Worm (Caenorhabditis elegans) whole organism, L1 larva: Measurements from ENCODE around the gene gos-28.

Experiments used
- C16A3.4 ChIP-seq: fragments of 150-350 bp; optimal IDR thresholded peaks from 2 replicates; lab custom pipeline; 2014; ENCODE audit warnings: missing biosample characterization, missing genetic modification characterization
- Y116A8C.19 ChIP-seq: sonication (generic microtip); optimal IDR thresholded peaks from 2 replicates; lab custom pipeline; 2016; ENCODE audit warnings: missing compliant biosample characterization, missing genetic modification characterization, borderline replicate concordance
- aha-1 ChIP-seq: fragments of 150-350 bp; optimal IDR thresholded peaks from 2 replicates; lab custom pipeline; 2014; ENCODE audit warnings: missing biosample characterization, missing genetic modification characterization
- alr-1 ChIP-seq: fragments of 200-800 bp; sonication (Bioruptor generic); optimal IDR thresholded peaks from 2 replicates; lab custom pipeline; 2018; ENCODE audit warnings: borderline replicate concordance, mild to moderate bottlenecking, missing genetic modification characterization, missing compliant biosample characterization
- aly-2 ChIP-seq: fragments of 150-350 bp; optimal IDR thresholded peaks from 2 replicates; lab custom pipeline; 2014; ENCODE audit warnings: missing biosample characterization, missing genetic modification characterization
- ama-1 ChIP-seq: fragments of 150-350 bp; optimal IDR thresholded peaks from 2 replicates; lab custom pipeline; 2014
- blmp-1 ChIP-seq: fragments of 150-350 bp; optimal IDR thresholded peaks from 2 replicates; lab custom pipeline; 2014; ENCODE audit warnings: missing biosample characterization, missing genetic modification characterization
- ceh-63 ChIP-seq: fragments of 200-800 bp; sonication (Bioruptor generic); optimal IDR thresholded peaks from 2 replicates; lab custom pipeline; 2018; ENCODE audit warnings: mild to moderate bottlenecking, missing genetic modification characterization, missing compliant biosample characterization
- ceh-8 ChIP-seq: fragments of 200-800 bp; sonication (Bioruptor generic); optimal IDR thresholded peaks from 2 replicates; lab custom pipeline; 2018; ENCODE audit warnings: mild to moderate bottlenecking, missing genetic modification characterization, moderate library complexity, missing compliant biosample characterization
- ceh-82 ChIP-seq, 3 experiments: fragments of 150-350 bp in 1 of 3; sonication (generic microtip) in 2 of 3; optimal IDR thresholded peaks; 2 replicates each; lab custom pipeline; 2014 to 2017; ENCODE audit warnings: missing biosample characterization in 3 of 3, missing genetic modification characterization in 3 of 3
- ceh-90 ChIP-seq: sonication (generic microtip); optimal IDR thresholded peaks from 2 replicates; lab custom pipeline; 2016; ENCODE audit warnings: missing genetic modification characterization, missing compliant biosample characterization
- ces-1 ChIP-seq: fragments of 150-350 bp; optimal IDR thresholded peaks from 2 replicates; lab custom pipeline; 2014; ENCODE audit warnings: missing biosample characterization, missing genetic modification reagents, missing genetic modification characterization
- dpl-1 ChIP-seq, 3 experiments: fragments of 150-350 bp in 2 of 3; sonication (generic microtip) in 1 of 3; optimal IDR thresholded peaks; 2 replicates each; lab custom pipeline; 2014 to 2017; ENCODE audit warnings: missing biosample characterization in 3 of 3, missing genetic modification characterization in 3 of 3, missing genetic modification reagents in 3 of 3
- dsc-1 ChIP-seq: sonication (generic microtip); optimal IDR thresholded peaks from 2 replicates; lab custom pipeline; 2016; ENCODE audit warnings: mild to moderate bottlenecking, missing genetic modification characterization, missing compliant biosample characterization
- efl-3 ChIP-seq: fragments of 200-800 bp; sonication (Bioruptor generic); optimal IDR thresholded peaks from 2 replicates; lab custom pipeline; 2018; ENCODE audit warnings: mild to moderate bottlenecking, missing genetic modification characterization, missing compliant biosample characterization
- egl-13 ChIP-seq: sonication (generic microtip); optimal IDR thresholded peaks from 2 replicates; lab custom pipeline; 2016; ENCODE audit warnings: missing genotype, missing genetic modification reagents, missing genetic modification characterization, missing compliant biosample characterization
- ets-5 ChIP-seq: fragments of 200-800 bp; sonication (Bioruptor generic); IDR thresholded peaks from 2 replicates; pipeline ENCODE4 v1.3.6; 2022; ENCODE audit warnings: missing genetic modification characterization, missing compliant biosample characterization
- fkh-4 ChIP-seq: sonication (generic microtip); optimal IDR thresholded peaks from 2 replicates; lab custom pipeline; 2016; ENCODE audit warnings: missing compliant biosample characterization, missing genetic modification characterization, borderline replicate concordance
- fkh-8 ChIP-seq: sonication (generic microtip); optimal IDR thresholded peaks from 2 replicates; lab custom pipeline; 2016; ENCODE audit warnings: mild to moderate bottlenecking, missing genetic modification characterization, missing compliant biosample characterization
- grh-1 ChIP-seq: fragments of 200-800 bp; sonication (Bioruptor generic); IDR thresholded peaks from 2 replicates; pipeline ENCODE4 v1.3.6; 2022; ENCODE audit warnings: missing genetic modification reagents, missing genetic modification characterization, missing compliant biosample characterization
- hlh-4 ChIP-seq: sonication (generic microtip); optimal IDR thresholded peaks from 2 replicates; lab custom pipeline; 2016; ENCODE audit warnings: mild to moderate bottlenecking, missing genetic modification characterization, missing compliant biosample characterization
- hpl-2 ChIP-seq: fragments of 150-350 bp; optimal IDR thresholded peaks from 2 replicates; lab custom pipeline; 2014; ENCODE audit warnings: missing biosample characterization, missing genetic modification reagents, missing genetic modification characterization
- isw-1 ChIP-seq: fragments of 200-800 bp; sonication (Bioruptor generic); IDR thresholded peaks from 2 replicates; pipeline ENCODE4 v1.3.6; 2022; ENCODE audit warnings: missing genetic modification characterization, missing compliant biosample characterization
- jun-1 ChIP-seq: fragments of 150-350 bp; optimal IDR thresholded peaks from 2 replicates; lab custom pipeline; 2014; ENCODE audit warnings: missing biosample characterization, missing genetic modification reagents, missing genetic modification characterization
- lin-13 ChIP-seq: fragments of 150-350 bp; optimal IDR thresholded peaks from 2 replicates; lab custom pipeline; 2014; ENCODE audit warnings: missing biosample characterization, missing genetic modification reagents, missing genetic modification characterization
- lin-35 ChIP-seq, 2 experiments: fragments of 150-350 bp; optimal IDR thresholded peaks; 2 replicates each; lab custom pipeline; 2014; ENCODE audit warnings: missing biosample characterization in 2 of 2, missing genetic modification characterization in 2 of 2, missing genetic modification reagents in 2 of 2
- lir-3 ChIP-seq: sonication (generic microtip); optimal IDR thresholded peaks from 2 replicates; lab custom pipeline; 2016; ENCODE audit warnings: mild to moderate bottlenecking, missing genetic modification characterization, moderate library complexity, missing compliant biosample characterization; ENCODE audit not compliant: poor library complexity
- mab-9 ChIP-seq: fragments of 200-800 bp; sonication (Bioruptor generic); IDR thresholded peaks from 2 replicates; pipeline ENCODE4 v1.3.6; 2022; ENCODE audit warnings: missing genetic modification reagents, missing genetic modification characterization, missing compliant biosample characterization
- mef-2 ChIP-seq: fragments of 150-350 bp; optimal IDR thresholded peaks from 2 replicates; lab custom pipeline; 2014; ENCODE audit warnings: missing biosample characterization, missing genetic modification characterization
- mep-1 ChIP-seq: fragments of 150-350 bp; optimal IDR thresholded peaks from 2 replicates; lab custom pipeline; 2014; ENCODE audit warnings: missing biosample characterization, missing genetic modification characterization
- nhr-12 ChIP-seq: sonication (generic microtip); optimal IDR thresholded peaks from 2 replicates; lab custom pipeline; 2017; ENCODE audit warnings: missing biosample characterization, missing genetic modification characterization
- nhr-20 ChIP-seq: sonication (generic microtip); optimal IDR thresholded peaks from 2 replicates; lab custom pipeline; 2016; ENCODE audit warnings: mild to moderate bottlenecking, missing genetic modification characterization, missing compliant biosample characterization
- nhr-28 ChIP-seq: fragments of 150-350 bp; optimal IDR thresholded peaks from 2 replicates; lab custom pipeline; 2014; ENCODE audit warnings: missing biosample characterization, missing genetic modification characterization
- nhr-47 ChIP-seq: sonication (generic microtip); optimal IDR thresholded peaks from 2 replicates; lab custom pipeline; 2016; ENCODE audit warnings: mild to moderate bottlenecking, missing genetic modification characterization, moderate library complexity, missing compliant biosample characterization
- nhr-71 ChIP-seq: sonication (generic microtip); optimal IDR thresholded peaks from 2 replicates; lab custom pipeline; 2016; ENCODE audit warnings: mild to moderate bottlenecking, missing genetic modification characterization, moderate library complexity, missing compliant biosample characterization
- nhr-76 ChIP-seq: sonication (generic microtip); optimal IDR thresholded peaks from 2 replicates; lab custom pipeline; 2017; ENCODE audit warnings: missing biosample characterization, missing genetic modification characterization
- nhr-77 ChIP-seq: fragments of 150-350 bp; optimal IDR thresholded peaks from 2 replicates; lab custom pipeline; 2014; ENCODE audit warnings: missing biosample characterization, missing genetic modification characterization
- nhr-84 ChIP-seq: sonication (generic microtip); optimal IDR thresholded peaks from 2 replicates; lab custom pipeline; 2017; ENCODE audit warnings: missing biosample characterization, missing genetic modification characterization
- nhr-85 ChIP-seq: sonication (generic microtip); peaks from one replicate; lab custom pipeline; 2016; ENCODE audit warnings: missing genetic modification characterization, inconsistent platforms, missing compliant biosample characterization
- pag-3 ChIP-seq: sonication (generic microtip); optimal IDR thresholded peaks from 2 replicates; lab custom pipeline; 2017; ENCODE audit warnings: missing genetic modification characterization, mild to moderate bottlenecking, missing compliant biosample characterization, antibody characterized with exemption, borderline replicate concordance; ENCODE audit not compliant: insufficient read depth
- pqm-1 ChIP-seq: sonication (generic microtip); optimal IDR thresholded peaks from 3 replicates; lab custom pipeline; 2017; ENCODE audit warnings: missing biosample characterization, missing genetic modification characterization
- rnt-1 ChIP-seq: sonication (generic microtip); optimal IDR thresholded peaks from 2 replicates; lab custom pipeline; 2016; ENCODE audit warnings: mild to moderate bottlenecking, missing genetic modification characterization, moderate library complexity, missing compliant biosample characterization
- skn-1 ChIP-seq: fragments of 150-350 bp; optimal IDR thresholded peaks from 2 replicates; lab custom pipeline; 2014; ENCODE audit warnings: missing biosample characterization, missing genetic modification characterization
- snpc-4 ChIP-seq: fragments of 150-350 bp; optimal IDR thresholded peaks from 2 replicates; lab custom pipeline; 2014; ENCODE audit warnings: missing biosample characterization, missing genetic modification characterization
- snu-23 ChIP-seq: sonication (generic microtip); optimal IDR thresholded peaks from 2 replicates; lab custom pipeline; 2016; ENCODE audit warnings: missing genetic modification characterization, missing compliant biosample characterization
- sox-4 ChIP-seq: sonication (generic microtip); optimal IDR thresholded peaks from 2 replicates; lab custom pipeline; 2016; ENCODE audit warnings: missing genetic modification characterization, missing compliant biosample characterization
- sptf-1 ChIP-seq: fragments of 150-350 bp; optimal IDR thresholded peaks from 2 replicates; lab custom pipeline; 2014; ENCODE audit warnings: missing biosample characterization, missing genetic modification characterization
- sup-37 ChIP-seq: fragments of 200-800 bp; sonication (Bioruptor generic); optimal IDR thresholded peaks from 2 replicates; lab custom pipeline; 2018; ENCODE audit warnings: mild to moderate bottlenecking, missing genetic modification characterization, missing compliant biosample characterization
- swsn-7 ChIP-seq: sonication (generic microtip); optimal IDR thresholded peaks from 2 replicates; lab custom pipeline; 2016; ENCODE audit warnings: missing genetic modification characterization, missing compliant biosample characterization
- tbx-2 ChIP-seq: sonication (generic microtip); optimal IDR thresholded peaks from 2 replicates; lab custom pipeline; 2016; ENCODE audit warnings: missing genetic modification characterization, missing compliant biosample characterization
- tlp-1 ChIP-seq: fragments of 150-350 bp; optimal IDR thresholded peaks from 2 replicates; lab custom pipeline; 2014; ENCODE audit warnings: missing biosample characterization, missing genetic modification characterization
- unc-98 ChIP-seq: fragments of 200-800 bp; sonication (Bioruptor generic); IDR thresholded peaks from 2 replicates; pipeline ENCODE4 v1.3.6; 2022; ENCODE audit warnings: missing genetic modification characterization, missing compliant biosample characterization
- xbp-1 ChIP-seq: sonication (generic microtip); optimal IDR thresholded peaks from 2 replicates; lab custom pipeline; 2016; ENCODE audit warnings: missing genetic modification characterization, missing compliant biosample characterization
- zag-1 ChIP-seq: fragments of 150-350 bp; optimal IDR thresholded peaks from 2 replicates; lab custom pipeline; 2014; ENCODE audit warnings: missing biosample characterization, missing genetic modification characterization

The gos-28 gene

ce11 chrIII:7359037-7359548, 10.1 kb upstream of the gos-28 start, which contains the start of the genes eco-1 and hmgr-1 (continued):
- TF ChIP-seq hlh-4 (tag; lab: Kevin White, UChicago) (no peak), lin-35 (GFP tag; optimal IDR thresholded peaks at IDR 0.05; lab: Kevin White, UChicago) (peak; percentile 52 to 87), lir-3 (tag; lab: Kevin White, UChicago) (peak; percentile 38), ceh-90 (tag; lab: Kevin White, UChicago) (no peak), alr-1 (tag; lab: Kevin White, UChicago) (no peak), ama-1 (lab: Kevin White, UChicago) (no peak), nhr-12 (tag; lab: Kevin White, UChicago) (no peak), nhr-20 (tag; lab: Kevin White, UChicago) (no peak), grh-1 (GFP tag; lab: Robert Waterston, UW) (no peak), nhr-28 (no peak), tbx-2 (peak; percentile 27), tlp-1 (tag; lab: Kevin White, UChicago) (no peak), xbp-1 (tag; lab: Kevin White, UChicago) (peak; percentile 39), nhr-76 (no peak), mep-1 (tag; lab: Kevin White, UChicago) (peak; percentile 52), pqm-1 (tag; lab: Kevin White, UChicago) (no peak), fkh-4 (no peak), efl-3 (GFP tag; lab: Kevin White, UChicago) (no peak), egl-13 (tag; lab: Kevin White, UChicago) (no peak), pag-3 (tag; lab: Kevin White, UChicago) (no peak), rnt-1 (peak; percentile 68), mef-2 (tag; lab: Kevin White, UChicago) (no peak), hpl-2 (GFP tag; lab: Kevin White, UChicago) (no peak), dpl-1 (GFP tag; optimal IDR thresholded peaks at IDR 0.05; lab: Kevin White, UChicago) (peak; percentile 65 to 83 (median 76)), mab-9 (GFP tag; lab: Robert Waterston, UW) (no peak), ceh-82 (tag; optimal IDR thresholded peaks at IDR 0.05; lab: Kevin White, UChicago) (peak in 2 of 3 experiments; percentile 3 to 26), isw-1 (no peak; the same call in 1 of the 2 replicates), blmp-1 (tag; lab: Kevin White, UChicago) (no peak), snpc-4 (tag; lab: Kevin White, UChicago) (no peak), skn-1 (tag; lab: Kevin White, UChicago) (peak; percentile 50), jun-1 (tag; lab: Kevin White, UChicago) (no peak), snu-23 (GFP tag; lab: Kevin White, UChicago) (peak; percentile 30), lin-13 (peak; percentile 29), ceh-8 (GFP tag; lab: Kevin White, UChicago) (no peak), zag-1 (tag; lab: Kevin White, UChicago) (no peak), nhr-84 (tag; lab: Kevin White, UChicago) (no peak), nhr-71 (peak; percentile 59), aly-2 (tag; lab: Kevin White, UChicago) (no peak), dsc-1 (peak; percentile 28), aha-1 (tag; lab: Kevin White, UChicago) (no peak), nhr-47 (tag; lab: Kevin White, UChicago) (peak; percentile 50), sptf-1 (no peak), sup-37 (GFP tag; lab: Kevin White, UChicago) (no peak), Y116A8C.19 (tag; lab: Kevin White, UChicago) (no peak), C16A3.4 (tag; lab: Kevin White, UChicago) (peak; percentile 8), nhr-85 (tag; lab: Kevin White, UChicago) (no peak), ceh-63 (GFP tag; lab: Kevin White, UChicago) (no peak), nhr-77 (tag; lab: Kevin White, UChicago) (no peak), fkh-8 (tag; lab: Kevin White, UChicago) (no peak), ces-1 (GFP tag; lab: Kevin White, UChicago) (no peak), sox-4 (tag; lab: Kevin White, UChicago) (no peak), swsn-7 (peak; percentile 53), ets-5 (GFP tag; lab: Robert Waterston, UW) (no peak), unc-98 (GFP tag; lab: Robert Waterston, UW) (no peak)
